6 worm cellular contexts compared by ENCODE assay signal in genomic region chrII:11492843-11493242, ce11.
TF ChIP-seq lines count a peak whose summit lies in the region.

TSS of gene hacl-1 (minus strand) at chrII:11492963.

TF ChIP-seq in whole organism, L1 larva, 84 proteins besides CTCF, POLR2A, EP300 and RAD21 (continues in another document):
- TF ChIP-seq snu-23 (GFP tag; optimal IDR thresholded peaks at IDR 0.05; lab: Kevin White, UChicago) (peak; percentile 30), efl-1 (optimal IDR thresholded peaks at IDR 0.05; lab: Kevin White, UChicago) (no peak), efl-1 (GFP tag; optimal IDR thresholded peaks at IDR 0.05 in 1 of 2; lab: Kevin White, UChicago) (peak in 1 of 2 experiments; percentile 91), C04F5.9 (tag; optimal IDR thresholded peaks at IDR 0.05; lab: Kevin White, UChicago) (no peak), ceh-82 (tag; optimal IDR thresholded peaks at IDR 0.05; lab: Kevin White, UChicago) (no peak), hlh-4 (tag; optimal IDR thresholded peaks at IDR 0.05; lab: Kevin White, UChicago) (no peak), nhr-19 (GFP tag; conservative IDR thresholded peaks at IDR 0.05; lab: Robert Waterston, UW) (peak; percentile 49), dpl-1 (GFP tag; optimal IDR thresholded peaks at IDR 0.05; lab: Kevin White, UChicago) (peak in 1 of 3 experiments; percentile 9), unc-30 (tag; optimal IDR thresholded peaks at IDR 0.05; lab: Kevin White, UChicago) (no peak), lin-35 (GFP tag; optimal IDR thresholded peaks at IDR 0.05; lab: Kevin White, UChicago) (peak in 1 of 2 experiments; percentile 36), mep-1 (tag; optimal IDR thresholded peaks at IDR 0.05; lab: Kevin White, UChicago) (peak; percentile 28), nhr-71 (tag; optimal IDR thresholded peaks at IDR 0.05; lab: Kevin White, UChicago) (peak; percentile 74), nhr-85 (tag; lab: Kevin White, UChicago) (peak; percentile 87), nhr-84 (tag; optimal IDR thresholded peaks at IDR 0.05; lab: Kevin White, UChicago) (no peak), alr-1 (tag; optimal IDR thresholded peaks at IDR 0.05; lab: Kevin White, UChicago; ENCODE audit: borderline replicate concordance) (no peak)

TF ChIP-seq in whole organism, L2 larva, 48 proteins besides CTCF, POLR2A, EP300 and RAD21 (continues in another document):
- TF ChIP-seq nhr-21 (tag; optimal IDR thresholded peaks at IDR 0.05; lab: Kevin White, UChicago) (peak; percentile 68), snpc-4 (tag; optimal IDR thresholded peaks at IDR 0.05; lab: Kevin White, UChicago) (no peak), dmd-4 (tag; optimal IDR thresholded peaks at IDR 0.05; lab: Kevin White, UChicago) (no peak), blmp-1 (tag; optimal IDR thresholded peaks at IDR 0.05; lab: Kevin White, UChicago; ENCODE audit: insufficient read depth) (no peak), ama-1 (optimal IDR thresholded peaks at IDR 0.05; lab: Kevin White, UChicago) (no peak), peb-1 (tag; optimal IDR thresholded peaks at IDR 0.05; lab: Kevin White, UChicago) (no peak), lin-13 (GFP tag; optimal IDR thresholded peaks at IDR 0.05; lab: Kevin White, UChicago) (no peak), C34F6.9 (tag; optimal IDR thresholded peaks at IDR 0.05; lab: Kevin White, UChicago) (peak; percentile 19), nhr-25 (tag; optimal IDR thresholded peaks at IDR 0.05; lab: Kevin White, UChicago) (peak; percentile 71), crh-2 (tag; optimal IDR thresholded peaks at IDR 0.05; lab: Kevin White, UChicago) (peak; percentile 63), sma-9 (GFP tag; optimal IDR thresholded peaks at IDR 0.05; lab: Kevin White, UChicago) (peak; percentile 12), sma-9 (tag; optimal IDR thresholded peaks at IDR 0.05; lab: Kevin White, UChicago) (no peak), lsy-2 (tag; optimal IDR thresholded peaks at IDR 0.05; lab: Kevin White, UChicago) (peak; percentile 0 to 38), nhr-129 (tag; optimal IDR thresholded peaks at IDR 0.05; lab: Kevin White, UChicago) (no peak), ztf-4 (tag; optimal IDR thresholded peaks at IDR 0.05; lab: Kevin White, UChicago) (peak; percentile 7), sma-3 (GFP tag; optimal IDR thresholded peaks at IDR 0.05; lab: Kevin White, UChicago) (peak; percentile 63)

TF ChIP-seq in whole organism, L3 larva, 47 proteins besides CTCF, POLR2A, EP300 and RAD21:
- no peak for TF ChIP-seq eor-1 (tag; optimal IDR thresholded peaks at IDR 0.05; lab: Kevin White, UChicago)
- TF ChIP-seq ceh-28 (tag; optimal IDR thresholded peaks at IDR 0.05; lab: Kevin White, UChicago) = peak; percentile 9
- TF ChIP-seq pqm-1 (tag; optimal IDR thresholded peaks at IDR 0.05; lab: Kevin White, UChicago) = peak; percentile 62
- TF ChIP-seq nfya-1 (tag; optimal IDR thresholded peaks at IDR 0.05; lab: Kevin White, UChicago; ENCODE audit: insufficient read depth) = peak; percentile 1
- TF ChIP-seq jun-1 (tag; optimal IDR thresholded peaks at IDR 0.05; lab: Kevin White, UChicago) = peak; percentile 4
- no peak for TF ChIP-seq ztf-11 (tag; optimal IDR thresholded peaks at IDR 0.05; lab: Kevin White, UChicago)
- no peak for TF ChIP-seq fkh-10 (GFP tag; optimal IDR thresholded peaks at IDR 0.05; lab: Kevin White, UChicago)
- peak; percentile 87 for TF ChIP-seq nhr-25 (tag; optimal IDR thresholded peaks at IDR 0.05; lab: Kevin White, UChicago)
- no peak for TF ChIP-seq egl-27 (tag; optimal IDR thresholded peaks at IDR 0.05; lab: Kevin White, UChicago)
- peak; percentile 38 for TF ChIP-seq nhr-23 (tag; optimal IDR thresholded peaks at IDR 0.05; lab: Kevin White, UChicago)
- TF ChIP-seq lsy-12 (tag; optimal IDR thresholded peaks at IDR 0.05; lab: Kevin White, UChicago) = peak; percentile 7

TF ChIP-seq in whole organism, L4 larva, 104 proteins besides CTCF, POLR2A, EP300 and RAD21 (continues in another document):
- no peak for TF ChIP-seq Y48G9A.11 (GFP tag; IDR thresholded peaks at IDR 0.05; lab: Robert Waterston, UW)
- TF ChIP-seq zfp-2 (tag; optimal IDR thresholded peaks at IDR 0.05; lab: Kevin White, UChicago) = no peak
- TF ChIP-seq hlh-30 (tag; optimal IDR thresholded peaks at IDR 0.05; lab: Kevin White, UChicago; ENCODE audit: insufficient read depth) = peak; percentile 43
- no peak for TF ChIP-seq madf-9 (GFP tag; conservative IDR thresholded peaks at IDR 0.05; lab: Robert Waterston, UW)
- TF ChIP-seq ama-1 (optimal IDR thresholded peaks at IDR 0.05; lab: Kevin White, UChicago) = no peak
- no peak for TF ChIP-seq snpc-1.2 (GFP tag; IDR thresholded peaks at IDR 0.05; lab: Robert Waterston, UW)
- no peak for TF ChIP-seq R02D3.7 (tag; optimal IDR thresholded peaks at IDR 0.05; lab: Kevin White, UChicago)
- TF ChIP-seq daf-16 (GFP tag; optimal IDR thresholded peaks at IDR 0.05; lab: Kevin White, UChicago) = no peak
- TF ChIP-seq daf-16 (tag; optimal IDR thresholded peaks at IDR 0.05; lab: Kevin White, UChicago) = peak; percentile 19
- TF ChIP-seq lin-13 (GFP tag; optimal IDR thresholded peaks at IDR 0.05; lab: Kevin White, UChicago) = peak; percentile 15
- no peak for TF ChIP-seq madf-5 (GFP tag; IDR thresholded peaks at IDR 0.05; lab: Robert Waterston, UW)
- TF ChIP-seq nhr-102 (tag; optimal IDR thresholded peaks at IDR 0.05; lab: Kevin White, UChicago) = peak; percentile 28
- TF ChIP-seq unc-62 (GFP tag; optimal IDR thresholded peaks at IDR 0.05 in 1 of 2; lab: Kevin White, UChicago) = peak in 1 of 2 experiments; percentile 69
- no peak for TF ChIP-seq unc-62 (tag; optimal IDR thresholded peaks at IDR 0.05; lab: Kevin White, UChicago)
- no peak for TF ChIP-seq T26A8.4 (GFP tag; IDR thresholded peaks at IDR 0.05; lab: Robert Waterston, UW)
- TF ChIP-seq php-3 (GFP tag; IDR thresholded peaks at IDR 0.05; lab: Robert Waterston, UW) = no peak
- peak; percentile 71 for TF ChIP-seq dve-1 (tag; optimal IDR thresholded peaks at IDR 0.05; lab: Kevin White, UChicago; ENCODE audit: insufficient read depth)
- peak; percentile 1 for TF ChIP-seq nhr-25 (tag; optimal IDR thresholded peaks at IDR 0.05; lab: Kevin White, UChicago; ENCODE audit: borderline replicate concordance, insufficient read depth)

TF ChIP-seq in whole organism, late embryonic, 69 proteins besides CTCF, POLR2A, EP300 and RAD21:
- TF ChIP-seq elt-2 (tag; optimal IDR thresholded peaks at IDR 0.05; lab: Kevin White, UChicago) (peak; percentile 27), pax-1 (tag; optimal IDR thresholded peaks at IDR 0.05; lab: Kevin White, UChicago) (no peak)

TF ChIP-seq in whole organism, young adult, 124 proteins besides CTCF, POLR2A, EP300 and RAD21:
- TF ChIP-seq madf-3 (GFP tag; IDR thresholded peaks at IDR 0.05; lab: Robert Waterston, UW) = no peak
- TF ChIP-seq hmg-1.2 (GFP tag; IDR thresholded peaks at IDR 0.05; lab: Robert Waterston, UW) = no peak; the same call in 1 of the 2 replicates
- TF ChIP-seq hsf-1 (GFP tag; IDR thresholded peaks at IDR 0.05; lab: Robert Waterston, UW) = no peak
- no peak for TF ChIP-seq C06A6.2 (GFP tag; conservative IDR thresholded peaks at IDR 0.05; lab: Robert Waterston, UW)
- TF ChIP-seq F10E7.11 (tag; optimal IDR thresholded peaks at IDR 0.05; lab: Kevin White, UChicago) = no peak
- no peak for TF ChIP-seq F55B11.4 (tag; optimal IDR thresholded peaks at IDR 0.05; lab: Kevin White, UChicago; ENCODE audit: borderline replicate concordance, insufficient read depth)
- TF ChIP-seq cebp-1 (GFP tag; IDR thresholded peaks at IDR 0.05; lab: Robert Waterston, UW) = no peak
- TF ChIP-seq cebp-1 (tag; optimal IDR thresholded peaks at IDR 0.05; lab: Kevin White, UChicago) = no peak
- no peak for TF ChIP-seq ztf-22 (GFP tag; optimal IDR thresholded peaks at IDR 0.05; lab: Kevin White, UChicago)
- TF ChIP-seq him-1 (tag; optimal IDR thresholded peaks at IDR 0.05; lab: Kevin White, UChicago) = no peak
- TF ChIP-seq lag-1 (GFP tag; IDR thresholded peaks at IDR 0.05; lab: Robert Waterston, UW) = no peak
- TF ChIP-seq Y95B8A.8 (GFP tag; IDR thresholded peaks at IDR 0.05; lab: Robert Waterston, UW) = no peak
- TF ChIP-seq cebp-2 (GFP tag; IDR thresholded peaks at IDR 0.05; lab: Robert Waterston, UW) = no peak
- TF ChIP-seq bed-1 (GFP tag; IDR thresholded peaks at IDR 0.05; lab: Robert Waterston, UW) = no peak
- no peak for TF ChIP-seq F57A8.1 (GFP tag; optimal IDR thresholded peaks at IDR 0.05; lab: Kevin White, UChicago)
- no peak for TF ChIP-seq tbx-9 (tag; optimal IDR thresholded peaks at IDR 0.05; lab: Kevin White, UChicago; ENCODE audit: borderline replicate concordance)
- TF ChIP-seq ceh-100 (GFP tag; IDR thresholded peaks at IDR 0.05; lab: Robert Waterston, UW) = no peak
- TF ChIP-seq egl-18 (GFP tag; IDR thresholded peaks at IDR 0.05; lab: Robert Waterston, UW) = no peak
- TF ChIP-seq B0261.1 (tag; optimal IDR thresholded peaks at IDR 0.05; lab: Kevin White, UChicago) = no peak
- TF ChIP-seq lin-40 (tag; optimal IDR thresholded peaks at IDR 0.05; lab: Kevin White, UChicago) = peak; percentile 9
- no peak for TF ChIP-seq repo-1 (tag; optimal IDR thresholded peaks at IDR 0.05; lab: Kevin White, UChicago)
- no peak for TF ChIP-seq rpc-1 (optimal IDR thresholded peaks at IDR 0.05; lab: Kevin White, UChicago)
- TF ChIP-seq rpc-1 (tag; optimal IDR thresholded peaks at IDR 0.05; lab: Kevin White, UChicago) = no peak
- TF ChIP-seq ztf-6 (GFP tag; IDR thresholded peaks at IDR 0.05; lab: Robert Waterston, UW) = no peak
- TF ChIP-seq attf-6 (GFP tag; IDR thresholded peaks at IDR 0.05; lab: Robert Waterston, UW) = no peak
- no peak for TF ChIP-seq snpc-1.3 (tag; optimal IDR thresholded peaks at IDR 0.05; lab: Kevin White, UChicago; ENCODE audit: insufficient read depth)
- no peak for TF ChIP-seq F52B5.7 (tag; optimal IDR thresholded peaks at IDR 0.05; lab: Kevin White, UChicago)
- TF ChIP-seq lin-54 (GFP tag; optimal IDR thresholded peaks at IDR 0.05; lab: Kevin White, UChicago) = peak; percentile 6
- TF ChIP-seq nhr-80 (tag; optimal IDR thresholded peaks at IDR 0.05; lab: Kevin White, UChicago) = peak; percentile 21
- TF ChIP-seq bed-2 (GFP tag; IDR thresholded peaks at IDR 0.05; lab: Robert Waterston, UW) = no peak
- TF ChIP-seq nfyb-1 (GFP tag; IDR thresholded peaks at IDR 0.05; lab: Robert Waterston, UW) = 0 out of 2 replicates have a peak, but pooled peaks have one; percentile 15
- no peak for TF ChIP-seq ztf-26 (tag; optimal IDR thresholded peaks at IDR 0.05; lab: Kevin White, UChicago)
- no peak for TF ChIP-seq F22D6.2 (tag; optimal IDR thresholded peaks at IDR 0.05; lab: Kevin White, UChicago)
- no peak for TF ChIP-seq F49E8.2 (tag; optimal IDR thresholded peaks at IDR 0.05; lab: Kevin White, UChicago; ENCODE audit: insufficient read depth)
- no peak for TF ChIP-seq gei-17 (GFP tag; optimal IDR thresholded peaks at IDR 0.05; lab: Kevin White, UChicago)
- no peak for TF ChIP-seq T07F8.4 (tag; optimal IDR thresholded peaks at IDR 0.05; lab: Kevin White, UChicago)
TF ChIP-seq in whole organism, young adult: peak in this region for 4.
